Worm (Caenorhabditis elegans) whole organism, L3 larva: ENCODE results near the gene mrpl-2.

Source experiments
- ZK546.5 ChIP-seq: sonication (generic microtip); optimal IDR thresholded peaks from 2 replicates; lab custom pipeline; 2017; ENCODE audit warnings: missing biosample characterization, missing genetic modification characterization
- ceh-28 ChIP-seq: fragments of 150-350 bp; optimal IDR thresholded peaks from 2 replicates; lab custom pipeline; 2014; ENCODE audit warnings: missing biosample characterization, missing genetic modification reagents, missing genetic modification characterization
- daf-12 ChIP-seq: fragments of 150-350 bp; optimal IDR thresholded peaks from 2 replicates; lab custom pipeline; 2014; ENCODE audit warnings: missing biosample characterization, missing genetic modification reagents, missing genetic modification characterization

ce11 chrIV:800518-800917, 27.5 kb downstream of the mrpl-2 start, which contains the start of gene mrpl-46:
- TF ChIP-seq daf-12 (tag; lab: Kevin White, UChicago) = no peak
- no peak for TF ChIP-seq ceh-28 (tag; lab: Kevin White, UChicago)
- TF ChIP-seq ZK546.5 (tag; lab: Kevin White, UChicago) = no peak
